Fruit fly (Drosophila melanogaster) whole organism, prepupa: Measurements from ENCODE around the gene CG31445.

Experiments used
- Blimp-1 ChIP-seq: fragments of 200-800 bp; sonication (Bioruptor generic); optimal IDR thresholded peaks from 3 replicates; lab custom pipeline; 2017; ENCODE audit warnings: missing biosample characterization, missing genetic modification characterization, mild to moderate bottlenecking, moderate library complexity, missing genetic modification reagents
- CG10631 ChIP-seq: fragments of 200-800 bp; sonication (Bioruptor generic); optimal IDR thresholded peaks from 2 replicates; lab custom pipeline; 2016; ENCODE audit warnings: missing biosample characterization, missing genetic modification characterization
- CG10669 ChIP-seq: fragments of 200-800 bp; sonication (Bioruptor generic); optimal IDR thresholded peaks from 3 replicates; lab custom pipeline; 2018; ENCODE audit warnings: missing biosample characterization, mild to moderate bottlenecking, missing genetic modification characterization, moderate library complexity
- CG11762 ChIP-seq: fragments of 200-800 bp; sonication (Bioruptor generic); optimal IDR thresholded peaks from 3 replicates; lab custom pipeline; 2016; ENCODE audit warnings: missing biosample characterization, missing genetic modification characterization; ENCODE audit not compliant: insufficient read depth
- CG15336 ChIP-seq: fragments of 200-800 bp; sonication (Bioruptor generic); IDR thresholded peaks from 2 replicates; pipeline ENCODE4 v1.3.6; 2022; ENCODE audit warnings: missing biosample characterization, missing genetic modification characterization
- CG1621 ChIP-seq: fragments of 200-800 bp; sonication (Bioruptor generic); optimal IDR thresholded peaks from 3 replicates; lab custom pipeline; 2018; ENCODE audit warnings: missing biosample characterization, mild to moderate bottlenecking, missing genetic modification characterization
- CG3032 ChIP-seq: fragments of 200-800 bp; optimal IDR thresholded peaks from 2 replicates; lab custom pipeline; 2019; ENCODE audit warnings: missing biosample characterization, mild to moderate bottlenecking, missing genetic modification characterization, moderate library complexity
- CG32006 ChIP-seq: fragments of 200-800 bp; sonication (Bioruptor generic); optimal IDR thresholded peaks from 3 replicates; lab custom pipeline; 2017; ENCODE audit warnings: missing biosample characterization, mild to moderate bottlenecking, missing genetic modification characterization
- CG34406 ChIP-seq: fragments of 200-800 bp; sonication (Bioruptor generic); optimal IDR thresholded peaks from 3 replicates; lab custom pipeline; 2016; ENCODE audit warnings: missing biosample characterization, missing genetic modification characterization
- CG3919 ChIP-seq: fragments of 200-800 bp; sonication (Bioruptor generic); optimal IDR thresholded peaks from 3 replicates; lab custom pipeline; 2016; ENCODE audit warnings: missing biosample characterization, missing genetic modification characterization
- CG6163 ChIP-seq: fragments of 200-800 bp; sonication (Bioruptor generic); IDR thresholded peaks from 3 replicates; pipeline ENCODE4 v1.3.6; 2022; ENCODE audit warnings: missing biosample characterization, missing genetic modification characterization
- CG6276 ChIP-seq: fragments of 200-800 bp; sonication (Bioruptor generic); optimal IDR thresholded peaks from 2 replicates; lab custom pipeline; 2017; ENCODE audit warnings: missing biosample characterization, mild to moderate bottlenecking, missing genetic modification characterization
- CG6808 ChIP-seq: fragments of 200-800 bp; sonication (Bioruptor generic); optimal IDR thresholded peaks from 3 replicates; lab custom pipeline; 2017; ENCODE audit warnings: missing biosample characterization, missing genetic modification characterization, mild to moderate bottlenecking, moderate library complexity, missing genetic modification reagents
- CG6854 ChIP-seq: fragments of 200-800 bp; sonication (Bioruptor generic); optimal IDR thresholded peaks from 2 replicates; lab custom pipeline; 2017; ENCODE audit warnings: missing biosample characterization, mild to moderate bottlenecking, missing genetic modification characterization
- CG8119 ChIP-seq: fragments of 200-800 bp; sonication (Bioruptor generic); IDR thresholded peaks from 3 replicates; pipeline ENCODE4 v1.3.6; 2022; ENCODE audit warnings: missing biosample characterization, missing genetic modification characterization
- CG8319 ChIP-seq: fragments of 200-800 bp; sonication (Bioruptor generic); optimal IDR thresholded peaks from 3 replicates; lab custom pipeline; 2016; ENCODE audit warnings: missing biosample characterization, missing genetic modification characterization
- CG8632 ChIP-seq: fragments of 200-800 bp; sonication (Bioruptor generic); optimal IDR thresholded peaks from 3 replicates; lab custom pipeline; 2016; ENCODE audit warnings: missing biosample characterization, missing genetic modification characterization
- CG9139 ChIP-seq: fragments of 200-800 bp; sonication (Bioruptor generic); optimal IDR thresholded peaks from 3 replicates; lab custom pipeline; 2017; ENCODE audit warnings: missing biosample characterization, mild to moderate bottlenecking, missing genetic modification characterization
- Eip75B ChIP-seq: fragments of 200-800 bp; sonication (Bioruptor generic); optimal IDR thresholded peaks from 3 replicates; lab custom pipeline; 2016; ENCODE audit warnings: missing biosample characterization, missing genetic modification characterization
- Eip78C ChIP-seq: fragments of 200-800 bp; sonication (Bioruptor generic); peaks from one replicate; lab custom pipeline; 2016; ENCODE audit warnings: missing biosample characterization, missing genetic modification characterization
- Eip93F ChIP-seq: fragments of 200-800 bp; sonication (Bioruptor generic); optimal IDR thresholded peaks from 2 replicates; lab custom pipeline; 2016; ENCODE audit warnings: missing biosample characterization, mild to moderate bottlenecking, missing genetic modification characterization
- Ets96B ChIP-seq: fragments of 200-800 bp; optimal IDR thresholded peaks from 2 replicates; lab custom pipeline; 2019; ENCODE audit warnings: missing biosample characterization, mild to moderate bottlenecking, missing genetic modification characterization, moderate library complexity
- Gug ChIP-seq: fragments of 200-800 bp; sonication (Bioruptor generic); IDR thresholded peaks from 2 replicates; pipeline ENCODE4 v1.3.6; 2022; ENCODE audit warnings: missing biosample characterization, missing genetic modification characterization
- Hr38 ChIP-seq: sonication (Bioruptor generic); optimal IDR thresholded peaks from 2 replicates; lab custom pipeline; 2016; ENCODE audit warnings: missing biosample characterization, missing genetic modification characterization
- Hr39 ChIP-seq: fragments of 200-800 bp; sonication (Bioruptor generic); optimal IDR thresholded peaks from 2 replicates; lab custom pipeline; 2016; ENCODE audit warnings: missing biosample characterization, missing genetic modification characterization
- Hr4 ChIP-seq: fragments of 200-800 bp; sonication (Bioruptor generic); optimal IDR thresholded peaks from 3 replicates; lab custom pipeline; 2016; ENCODE audit warnings: missing biosample characterization, missing genetic modification characterization
- Lpt ChIP-seq: fragments of 200-800 bp; sonication (Bioruptor generic); optimal IDR thresholded peaks from 3 replicates; lab custom pipeline; 2016; ENCODE audit warnings: missing biosample characterization, missing genetic modification characterization
- Met ChIP-seq: fragments of 200-800 bp; sonication (Bioruptor generic); optimal IDR thresholded peaks from 3 replicates; lab custom pipeline; 2016; ENCODE audit warnings: missing biosample characterization, missing genetic modification characterization
- OdsH ChIP-seq: fragments of 200-800 bp; sonication (Bioruptor generic); optimal IDR thresholded peaks from 3 replicates; lab custom pipeline; 2016; ENCODE audit warnings: missing biosample characterization, missing genetic modification characterization
- Sox102F ChIP-seq: fragments of 200-800 bp; sonication (Bioruptor generic); optimal IDR thresholded peaks from 2 replicates; lab custom pipeline; 2016; ENCODE audit warnings: missing biosample characterization, mild to moderate bottlenecking, missing genetic modification characterization
- Sox14 ChIP-seq: fragments of 200-800 bp; sonication (Bioruptor generic); optimal IDR thresholded peaks from 3 replicates; lab custom pipeline; 2016; ENCODE audit warnings: missing biosample characterization, missing genetic modification characterization
- Sox15 ChIP-seq: fragments of 200-800 bp; sonication (Bioruptor generic); optimal IDR thresholded peaks from 3 replicates; lab custom pipeline; 2016; ENCODE audit warnings: missing biosample characterization, missing genetic modification characterization
- achi ChIP-seq: fragments of 200-800 bp; sonication (Bioruptor generic); optimal IDR thresholded peaks from 3 replicates; lab custom pipeline; 2016; ENCODE audit warnings: missing biosample characterization, missing genetic modification characterization
- acj6 ChIP-seq: fragments of 200-800 bp; sonication (Bioruptor generic); optimal IDR thresholded peaks from 3 replicates; lab custom pipeline; 2016; ENCODE audit warnings: missing biosample characterization, missing genetic modification characterization
- cyc ChIP-seq: fragments of 200-800 bp; sonication (Bioruptor generic); optimal IDR thresholded peaks from 3 replicates; lab custom pipeline; 2016; ENCODE audit warnings: missing biosample characterization, missing genetic modification characterization
- dac ChIP-seq: fragments of 200-800 bp; sonication (Bioruptor generic); optimal IDR thresholded peaks from 2 replicates; lab custom pipeline; 2017; ENCODE audit warnings: missing biosample characterization, mild to moderate bottlenecking, missing genetic modification characterization
- dsx ChIP-seq: fragments of 200-800 bp; optimal IDR thresholded peaks from 3 replicates; lab custom pipeline; 2019; ENCODE audit warnings: missing biosample characterization, mild to moderate bottlenecking, missing genetic modification characterization, moderate library complexity; ENCODE audit not compliant: poor library complexity, severe bottlenecking
- eg ChIP-seq: fragments of 200-800 bp; sonication (Bioruptor generic); IDR thresholded peaks from 3 replicates; pipeline ENCODE4 v1.3.6; 2022; ENCODE audit warnings: missing biosample characterization, missing genetic modification characterization
- esn ChIP-seq: fragments of 200-800 bp; sonication (Bioruptor generic); optimal IDR thresholded peaks from 2 replicates; lab custom pipeline; 2016; ENCODE audit warnings: missing biosample characterization, mild to moderate bottlenecking, missing genetic modification characterization, moderate library complexity
- fd59A ChIP-seq: fragments of 200-800 bp; sonication (Bioruptor generic); optimal IDR thresholded peaks from 2 replicates; lab custom pipeline; 2017; ENCODE audit warnings: missing biosample characterization, mild to moderate bottlenecking, missing genetic modification characterization, missing genetic modification reagents
- fd85E ChIP-seq: fragments of 200-800 bp; sonication (Bioruptor generic); optimal IDR thresholded peaks from 3 replicates; lab custom pipeline; 2016; ENCODE audit warnings: missing biosample characterization, missing genetic modification characterization
- fkh ChIP-seq: fragments of 200-800 bp; sonication (Bioruptor generic); optimal IDR thresholded peaks from 3 replicates; lab custom pipeline; 2017; ENCODE audit warnings: missing biosample characterization, mild to moderate bottlenecking, missing genetic modification characterization, moderate library complexity
- lz ChIP-seq: fragments of 200-800 bp; sonication (Bioruptor generic); optimal IDR thresholded peaks from 3 replicates; lab custom pipeline; 2016; ENCODE audit warnings: missing biosample characterization, missing genetic modification characterization
- net ChIP-seq: fragments of 200-800 bp; sonication (Bioruptor generic); optimal IDR thresholded peaks from 3 replicates; lab custom pipeline; 2016; ENCODE audit warnings: missing biosample characterization, missing genetic modification characterization
- pdm3 ChIP-seq: fragments of 200-800 bp; sonication (Bioruptor generic); optimal IDR thresholded peaks from 3 replicates; lab custom pipeline; 2016; ENCODE audit warnings: missing biosample characterization, missing genetic modification characterization
- svp ChIP-seq: fragments of 200-800 bp; sonication (Bioruptor generic); peaks from one replicate; lab custom pipeline; 2016; ENCODE audit warnings: missing biosample characterization, missing genetic modification characterization

Gene CG31445

dm6 chr3R:29214982-29215533 lies 29.6 kb downstream of the CG31445 start (continued):
- TF ChIP-seq CG6808 (GFP tag; lab: Kevin White, UChicago) (peak; percentile 69), fd85E (GFP tag; lab: Kevin White, UChicago) (no peak), Sox14 (GFP tag; lab: Kevin White, UChicago) (no peak), dsx (GFP tag; lab: Kevin White, UChicago) (peak; percentile 65), Sox102F (GFP tag; lab: Kevin White, UChicago) (peak; percentile 10), esn (GFP tag; lab: Kevin White, UChicago) (peak; percentile 17), CG3032 (peak; percentile 58), Eip75B (GFP tag; lab: Kevin White, UChicago) (peak; percentile 26), Eip93F (GFP tag; lab: Kevin White, UChicago) (peak; percentile 31), CG32006 (GFP tag; lab: Kevin White, UChicago) (peak; percentile 51), CG6276 (GFP tag; lab: Kevin White, UChicago) (peak; percentile 38), OdsH (no peak), fkh (GFP tag; lab: Kevin White, UChicago) (no peak), fd59A (GFP tag; lab: Kevin White, UChicago) (peak; percentile 37), Hr39 (no peak), CG6854 (GFP tag; lab: Kevin White, UChicago) (no peak), Gug (no peak), cyc (GFP tag; lab: Kevin White, UChicago) (no peak), CG8119 (GFP tag; lab: Robert Waterston, UW) (peak; percentile 47), Lpt (GFP tag; lab: Kevin White, UChicago) (peak; percentile 40), CG1621 (tag; lab: Kevin White, UChicago) (peak; percentile 66), Hr4 (GFP tag; lab: Kevin White, UChicago) (peak; percentile 29), Sox15 (GFP tag; lab: Kevin White, UChicago) (no peak)
- TF ChIP-seq, all 60 proteins: peak for 38

- TF ChIP-seq Lpt (GFP tag; lab: Kevin White, UChicago): peak; percentile 100
- TF ChIP-seq Met (GFP tag; lab: Kevin White, UChicago): peak; percentile 100
- TF ChIP-seq dac: peak; percentile 99
- peak; percentile 100 for TF ChIP-seq cyc (GFP tag; lab: Kevin White, UChicago)
- TF ChIP-seq net (GFP tag; lab: Kevin White, UChicago): peak; percentile 100
- peak; percentile 100 for TF ChIP-seq Eip75B (GFP tag; lab: Kevin White, UChicago)
- TF ChIP-seq CG6163 (GFP tag; lab: Robert Waterston, UW): peak; percentile 100
- peak; percentile 99 for TF ChIP-seq Eip93F (GFP tag; lab: Kevin White, UChicago)
- peak; percentile 100 for TF ChIP-seq CG6854 (GFP tag; lab: Kevin White, UChicago)
- peak; percentile 100 for TF ChIP-seq CG8119 (GFP tag; lab: Robert Waterston, UW)
- TF ChIP-seq CG3919: peak; percentile 100
- TF ChIP-seq fd85E (GFP tag; lab: Kevin White, UChicago): peak; percentile 98
- peak; percentile 100 for TF ChIP-seq esn (GFP tag; lab: Kevin White, UChicago)
- TF ChIP-seq CG9139 (GFP tag; lab: Kevin White, UChicago): peak; percentile 99
- peak; percentile 94 for TF ChIP-seq Hr38
- TF ChIP-seq Sox102F (GFP tag; lab: Kevin White, UChicago): peak; percentile 100
- TF ChIP-seq CG1621 (tag; lab: Kevin White, UChicago): peak; percentile 100
- TF ChIP-seq CG8632 (GFP tag; lab: Kevin White, UChicago): peak; percentile 100
- peak; percentile 100 for TF ChIP-seq Eip78C (GFP tag; lab: Kevin White, UChicago)
- peak; percentile 100 for TF ChIP-seq fd59A (GFP tag; lab: Kevin White, UChicago)
- TF ChIP-seq Sox14 (GFP tag; lab: Kevin White, UChicago): peak; percentile 100
- TF ChIP-seq Gug: peak; percentile 100
- TF ChIP-seq fkh (GFP tag; lab: Kevin White, UChicago): peak; percentile 97
- TF ChIP-seq eg: peak; percentile 100
- peak; percentile 100 for TF ChIP-seq Ets96B (tag; lab: Kevin White, UChicago)
- peak; percentile 100 for TF ChIP-seq svp
- TF ChIP-seq CG11762: peak; percentile 99
- peak; percentile 100 for TF ChIP-seq pdm3 (GFP tag; lab: Kevin White, UChicago)
- TF ChIP-seq CG10669: peak; percentile 100
- peak; percentile 99 for TF ChIP-seq Sox15 (GFP tag; lab: Kevin White, UChicago)
- TF ChIP-seq CG10631 (GFP tag; lab: Kevin White, UChicago): peak; percentile 100
- TF ChIP-seq CG6808 (GFP tag; lab: Kevin White, UChicago): peak; percentile 99
- peak; percentile 100 for TF ChIP-seq CG15336 (GFP tag; lab: Robert Waterston, UW)
- peak; percentile 100 for TF ChIP-seq CG8319 (GFP tag; lab: Kevin White, UChicago)
- peak; percentile 100 for TF ChIP-seq Hr4 (GFP tag; lab: Kevin White, UChicago)
- peak; percentile 100 for TF ChIP-seq lz (GFP tag; lab: Kevin White, UChicago)
- TF ChIP-seq CG34406: peak; percentile 100
- TF ChIP-seq Blimp-1 (GFP tag; lab: Kevin White, UChicago): peak; percentile 98
- peak; percentile 100 for TF ChIP-seq acj6
- TF ChIP-seq achi (GFP tag; lab: Kevin White, UChicago): peak; percentile 99
Observed at dm6 chr3R:29214262-29214661, 30.4 kb downstream of the CG31445 start.
